Worm (Caenorhabditis elegans): ENCODE data around the gene C16C8.9.

- no peak for TF ChIP-seq lin-39 (tag; optimal IDR thresholded peaks at IDR 0.05)
- no peak for TF ChIP-seq skn-1 (tag; optimal IDR thresholded peaks at IDR 0.05)
- TF ChIP-seq lin-13 (GFP tag; optimal IDR thresholded peaks at IDR 0.05): no peak
- no peak for TF ChIP-seq dmd-4 (tag; optimal IDR thresholded peaks at IDR 0.05)
- TF ChIP-seq snpc-4 (tag; optimal IDR thresholded peaks at IDR 0.05): no peak
- no peak for TF ChIP-seq nhr-6 (tag; optimal IDR thresholded peaks at IDR 0.05)
- no peak for TF ChIP-seq nhr-237 (tag; optimal IDR thresholded peaks at IDR 0.05)
- no peak for TF ChIP-seq elt-3 (tag; optimal IDR thresholded peaks at IDR 0.05)
- no peak for TF ChIP-seq mbf-1 (tag; optimal IDR thresholded peaks at IDR 0.05)
Measured at ce11 chrII:3416528-3416927, 46.5 kb downstream of the C16C8.9 start, which contains the start of gene nep-6.
